Fruit fly (Drosophila melanogaster) whole organism, adult: ENCODE data around the gene CG45075.

ENCODE experiments used
- CG11617 ChIP-seq: fragments of 200-800 bp; sonication (Bioruptor generic); optimal IDR thresholded peaks from 2 replicates; lab custom pipeline; 2017; ENCODE audit warnings: mild to moderate bottlenecking, missing biosample characterization, missing genetic modification reagents, missing genetic modification characterization
- CG12768 ChIP-seq: fragments of 200-800 bp; sonication (Bioruptor generic); optimal IDR thresholded peaks from 2 replicates; lab custom pipeline; 2017; ENCODE audit warnings: missing biosample characterization, missing genetic modification characterization, mild to moderate bottlenecking, moderate library complexity, missing genetic modification reagents
- CG14711 ChIP-seq: fragments of 200-800 bp; sonication (Bioruptor generic); optimal IDR thresholded peaks from 2 replicates; lab custom pipeline; 2018; ENCODE audit warnings: missing biosample characterization, mild to moderate bottlenecking, missing genetic modification characterization, moderate library complexity
- CG1620 ChIP-seq: fragments of 200-800 bp; sonication (Bioruptor generic); optimal IDR thresholded peaks from 2 replicates; lab custom pipeline; 2016; ENCODE audit warnings: missing biosample characterization, missing genetic modification characterization
- CG33017 ChIP-seq: fragments of 200-800 bp; sonication (Bioruptor generic); optimal IDR thresholded peaks from 2 replicates; lab custom pipeline; 2018; ENCODE audit warnings: missing biosample characterization, mild to moderate bottlenecking, missing genetic modification characterization, moderate library complexity
- CG5204 ChIP-seq: fragments of 200-800 bp; sonication (Bioruptor generic); optimal IDR thresholded peaks from 2 replicates; lab custom pipeline; 2016; ENCODE audit warnings: missing biosample characterization, missing genetic modification characterization
- CG7045 ChIP-seq: fragments of 200-800 bp; sonication (Bioruptor generic); optimal IDR thresholded peaks from 2 replicates; lab custom pipeline; 2017; ENCODE audit warnings: missing biosample characterization, mild to moderate bottlenecking, missing genetic modification characterization
- CG7101 ChIP-seq: fragments of 200-800 bp; sonication (Bioruptor generic); optimal IDR thresholded peaks from 2 replicates; lab custom pipeline; 2018; ENCODE audit warnings: missing biosample characterization, mild to moderate bottlenecking, missing genetic modification characterization, moderate library complexity
- Clk ChIP-seq: fragments of 200-800 bp; sonication (Bioruptor generic); optimal IDR thresholded peaks from 2 replicates; lab custom pipeline; 2017; ENCODE audit warnings: missing biosample characterization, missing genetic modification characterization
- Crg-1 ChIP-seq: fragments of 200-800 bp; sonication (Bioruptor generic); optimal IDR thresholded peaks from 2 replicates; lab custom pipeline; 2016; ENCODE audit warnings: missing biosample characterization, missing genetic modification characterization
- Hr96 ChIP-seq: fragments of 200-800 bp; sonication (Bioruptor generic); optimal IDR thresholded peaks from 2 replicates; lab custom pipeline; 2016; ENCODE audit warnings: missing biosample characterization, missing genetic modification characterization
- Mnt ChIP-seq: fragments of 200-800 bp; sonication (Bioruptor generic); optimal IDR thresholded peaks from 2 replicates; lab custom pipeline; 2016; ENCODE audit warnings: missing biosample characterization, mild to moderate bottlenecking, missing genetic modification characterization
- bab1 ChIP-seq: fragments of 200-800 bp; sonication (Bioruptor generic); optimal IDR thresholded peaks from 3 replicates; lab custom pipeline; 2019; ENCODE audit warnings: missing biosample characterization, mild to moderate bottlenecking, missing genetic modification characterization, moderate library complexity
- cic ChIP-seq: fragments of 200-800 bp; sonication (Bioruptor generic); optimal IDR thresholded peaks from 2 replicates; lab custom pipeline; 2017; ENCODE audit warnings: missing biosample characterization, mild to moderate bottlenecking, missing genetic modification characterization, moderate library complexity
- cnc ChIP-seq, 2 experiments: fragments of >200 bp; optimal IDR thresholded peaks; 2 replicates each; lab custom pipeline; 2017
- kay ChIP-seq: fragments of 200-800 bp; sonication (Bioruptor generic); peaks from one replicate; lab custom pipeline; 2016; ENCODE audit warnings: missing biosample characterization, missing genetic modification characterization, borderline replicate concordance
- ovo ChIP-seq: fragments of 200-800 bp; sonication (Bioruptor generic); optimal IDR thresholded peaks from 2 replicates; lab custom pipeline; 2016; ENCODE audit warnings: missing biosample characterization, missing genetic modification characterization
- pad ChIP-seq: fragments of 200-800 bp; sonication (Bioruptor generic); optimal IDR thresholded peaks from 3 replicates; lab custom pipeline; 2017; ENCODE audit warnings: missing biosample characterization, missing genetic modification characterization, mild to moderate bottlenecking, moderate library complexity, missing genetic modification reagents
- tj ChIP-seq: fragments of 200-800 bp; sonication (Bioruptor generic); optimal IDR thresholded peaks from 3 replicates; lab custom pipeline; 2017; ENCODE audit warnings: missing biosample characterization, mild to moderate bottlenecking, missing genetic modification characterization, moderate library complexity
- toe ChIP-seq: fragments of 200-800 bp; sonication (Bioruptor generic); optimal IDR thresholded peaks from 2 replicates; lab custom pipeline; 2016; ENCODE audit warnings: missing biosample characterization, missing genetic modification characterization

Gene CG45075

dm6 chr2L:6090786-6091716 is at the start of gene CG45075:
Gene CG45075, plus strand, starts transcription at chr2L:6091412.
- TF ChIP-seq CG5204 (no peak), kay (peak; percentile 88), CG7101 (tag; lab: Kevin White, UChicago) (no peak)

DNA sequence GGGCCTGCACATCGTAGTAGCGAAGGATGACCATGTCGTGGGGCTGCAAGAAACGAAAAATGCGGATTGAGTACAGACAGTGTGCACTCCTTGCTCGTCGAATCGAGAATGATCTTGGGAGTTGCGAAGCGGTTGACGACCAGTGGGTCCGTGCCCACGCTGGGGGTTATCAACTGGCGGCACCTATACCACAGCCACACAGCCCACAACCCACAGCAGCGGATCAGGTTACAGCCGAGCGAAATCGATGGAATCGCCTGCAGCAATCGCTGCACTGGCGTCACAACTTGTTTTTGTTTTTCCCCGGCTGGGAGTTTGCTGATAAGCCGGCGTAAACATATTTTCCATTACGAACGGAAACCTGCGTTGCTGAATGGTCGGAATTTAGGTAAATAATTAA is 45.7 kb upstream of the CG45075 start:
- TF ChIP-seq tj (GFP tag; lab: Kevin White, UChicago): no peak
- TF ChIP-seq cic (GFP tag; lab: Kevin White, UChicago): no peak
- TF ChIP-seq CG1620 (GFP tag; lab: Kevin White, UChicago): no peak
- no peak for TF ChIP-seq Clk
- TF ChIP-seq kay: no peak
- TF ChIP-seq Hr96 (GFP tag; lab: Kevin White, UChicago): no peak
- TF ChIP-seq Crg-1 (GFP tag; lab: Kevin White, UChicago): no peak
- TF ChIP-seq CG12768: no peak
- no peak for TF ChIP-seq bab1 (GFP tag; lab: Kevin White, UChicago)
- no peak for TF ChIP-seq CG11617 (GFP tag; lab: Kevin White, UChicago)
- no peak for TF ChIP-seq toe (GFP tag; lab: Kevin White, UChicago)
- TF ChIP-seq Mnt (GFP tag; lab: Kevin White, UChicago): no peak

DNA sequence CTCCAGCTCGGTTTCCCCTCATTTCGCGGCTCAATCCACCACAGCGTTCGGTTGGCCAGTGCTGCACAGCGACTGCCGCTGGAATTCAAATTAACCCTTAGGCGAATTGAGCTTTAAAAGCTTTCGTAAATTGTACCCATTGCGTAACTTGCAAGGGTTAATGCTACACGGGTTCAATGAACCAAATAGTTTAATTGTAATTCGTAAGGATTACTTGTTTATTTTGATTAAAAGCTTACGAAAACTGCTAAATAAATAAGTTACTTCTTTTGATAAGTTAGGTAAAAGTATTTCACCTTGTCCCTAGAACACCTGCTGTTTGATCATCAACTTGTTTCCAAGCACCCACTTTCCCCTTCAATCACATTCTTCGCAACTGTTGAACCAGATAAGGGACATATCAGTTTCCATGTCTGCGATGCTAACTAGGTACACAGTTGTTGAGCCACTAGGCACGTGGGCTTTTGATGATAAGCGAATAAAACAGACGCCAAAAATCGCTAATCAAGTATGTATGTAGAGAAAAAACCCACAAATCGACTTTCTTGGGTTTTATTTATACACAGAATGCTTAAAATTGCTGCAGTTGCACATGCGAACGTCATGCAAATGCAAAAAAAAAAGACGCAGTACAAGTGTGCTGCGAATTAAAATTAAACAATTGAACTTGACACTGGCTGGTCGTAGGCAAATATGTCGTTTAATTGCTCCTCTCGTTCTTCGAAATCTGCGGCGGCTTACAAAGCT is 45.1 kb upstream of the CG45075 start, which contains the start of gene Pfas:
Gene Pfas (minus strand): TSS at position 79 of the 747 bp plus-strand sequence.
- TF ChIP-seq Clk: peak; percentile 12
- TF ChIP-seq CG12768: peak; percentile 62
- peak; percentile 85 for TF ChIP-seq CG7101 (tag; lab: Kevin White, UChicago)
- TF ChIP-seq cic (GFP tag; lab: Kevin White, UChicago): peak; percentile 69
- peak; percentile 72 for TF ChIP-seq Hr96 (GFP tag; lab: Kevin White, UChicago)
- TF ChIP-seq ovo (GFP tag; lab: Kevin White, UChicago): no peak
- peak; percentile 62 for TF ChIP-seq bab1 (GFP tag; lab: Kevin White, UChicago)
- peak; percentile 73 for TF ChIP-seq CG11617 (GFP tag; lab: Kevin White, UChicago)
- peak; percentile 89 for TF ChIP-seq Crg-1 (GFP tag; lab: Kevin White, UChicago)
- TF ChIP-seq toe (GFP tag; lab: Kevin White, UChicago): no peak
- peak; percentile 75 for TF ChIP-seq CG14711
- TF ChIP-seq kay: no peak
- peak; percentile 69 for TF ChIP-seq CG1620 (GFP tag; lab: Kevin White, UChicago)
- no peak for TF ChIP-seq CG5204
- TF ChIP-seq Mnt (GFP tag; lab: Kevin White, UChicago): peak; percentile 85
- TF ChIP-seq tj (GFP tag; lab: Kevin White, UChicago): peak; percentile 97
- TF ChIP-seq pad: peak; percentile 100
- peak; percentile 38 for TF ChIP-seq CG7045 (GFP tag; lab: Kevin White, UChicago)
- TF ChIP-seq cnc (optimal IDR thresholded peaks at IDR 0.05; lab: Kevin White, UChicago): no peak
- TF ChIP-seq CG33017 (tag; lab: Kevin White, UChicago): peak; percentile 76

DNA sequence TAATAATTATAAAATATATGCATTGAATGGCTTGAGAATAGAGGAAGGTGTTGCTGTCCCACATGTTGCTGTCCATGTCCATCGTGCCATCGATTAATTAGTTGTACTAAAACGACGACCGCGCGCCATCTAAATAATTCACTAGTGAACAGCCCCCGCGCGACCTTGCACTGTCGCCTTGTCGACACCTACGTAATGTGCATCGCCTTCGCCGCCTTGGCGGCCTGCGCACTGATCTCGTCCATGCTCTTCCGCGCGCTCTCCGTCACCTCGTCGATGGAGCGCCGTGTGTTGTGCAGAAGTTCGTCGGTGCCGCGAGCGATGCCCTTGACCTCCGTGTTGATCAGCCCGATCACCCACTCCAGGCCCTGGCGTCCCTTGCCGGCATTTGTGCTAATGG is 44.3 kb upstream of the CG45075 start:
- TF ChIP-seq bab1 (GFP tag; lab: Kevin White, UChicago): no peak
- no peak for TF ChIP-seq Mnt (GFP tag; lab: Kevin White, UChicago)
- no peak for TF ChIP-seq CG5204
- no peak for TF ChIP-seq cic (GFP tag; lab: Kevin White, UChicago)
- TF ChIP-seq CG33017 (tag; lab: Kevin White, UChicago): no peak
- no peak for TF ChIP-seq pad
- TF ChIP-seq CG1620 (GFP tag; lab: Kevin White, UChicago): no peak
- no peak for TF ChIP-seq CG14711
- TF ChIP-seq Hr96 (GFP tag; lab: Kevin White, UChicago): no peak
- TF ChIP-seq Crg-1 (GFP tag; lab: Kevin White, UChicago): no peak
- TF ChIP-seq ovo (GFP tag; lab: Kevin White, UChicago): no peak

dm6 chr2L:6047528-6048160 is 43.6 kb upstream of the CG45075 start, which contains the start of gene IPIP:
Gene IPIP, plus strand, starts transcription at chr2L:6048002.
- TF ChIP-seq CG5204 (no peak), Clk (no peak), Mnt (GFP tag; lab: Kevin White, UChicago) (peak; percentile 91), kay (no peak), pad (peak; percentile 44), CG14711 (peak; percentile 20), cnc (optimal IDR thresholded peaks at IDR 0.05; lab: Kevin White, UChicago) (no peak), bab1 (GFP tag; lab: Kevin White, UChicago) (peak; percentile 72), CG12768 (peak; percentile 32), Hr96 (GFP tag; lab: Kevin White, UChicago) (peak; percentile 3), CG33017 (tag; lab: Kevin White, UChicago) (no peak), cic (GFP tag; lab: Kevin White, UChicago) (peak; percentile 2), Crg-1 (GFP tag; lab: Kevin White, UChicago) (no peak), CG7045 (GFP tag; lab: Kevin White, UChicago) (no peak), tj (GFP tag; lab: Kevin White, UChicago) (peak; percentile 25), ovo (GFP tag; lab: Kevin White, UChicago) (peak; percentile 43), toe (GFP tag; lab: Kevin White, UChicago) (no peak), CG7101 (tag; lab: Kevin White, UChicago) (peak; percentile 54), CG1620 (GFP tag; lab: Kevin White, UChicago) (peak; percentile 17), CG11617 (GFP tag; lab: Kevin White, UChicago) (peak; percentile 35)
